Fruit fly (Drosophila melanogaster): ENCODE results near the gene spen.

Gene spen

DNA sequence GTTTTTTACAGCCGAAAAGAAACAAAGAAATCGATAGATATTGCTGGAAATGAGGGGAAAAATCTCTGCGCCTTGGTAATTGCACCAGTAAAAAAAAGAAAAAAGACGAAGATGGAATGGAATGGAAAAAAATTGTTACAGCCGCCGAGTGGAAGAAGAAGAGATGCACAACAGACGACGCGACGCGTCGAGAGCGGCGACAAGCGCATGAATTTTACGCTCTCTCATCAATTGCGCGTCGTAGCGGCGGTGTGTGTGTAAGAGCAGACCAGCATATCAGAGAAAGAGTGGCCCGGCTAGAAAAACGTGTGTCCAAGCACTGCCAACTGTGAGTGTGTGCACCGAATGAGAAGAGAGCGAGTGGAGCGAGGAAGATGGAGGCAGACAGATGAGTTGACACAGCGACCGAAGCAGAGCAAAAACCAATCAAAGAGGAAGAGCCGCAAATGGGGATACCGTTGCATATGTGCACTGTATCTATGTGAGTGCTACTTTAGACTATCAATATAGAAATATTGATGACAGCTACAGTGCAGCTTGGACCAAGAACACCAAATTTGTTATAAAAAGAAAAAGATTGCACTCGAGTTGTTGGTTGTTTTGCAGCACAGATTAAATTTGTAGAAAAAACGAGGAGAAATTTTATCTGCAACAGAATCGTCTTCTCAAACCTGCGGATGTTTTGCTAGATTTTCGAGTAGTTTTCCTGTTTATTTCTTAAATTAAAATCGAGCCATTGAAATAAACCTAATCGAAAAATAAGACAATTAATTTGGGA, 90.4 kb downstream of the spen start:
- peak; percentile 25 for TF ChIP-seq psq (optimal IDR thresholded peaks at IDR 0.05)
- TF ChIP-seq h (optimal IDR thresholded peaks at IDR 0.05) = no peak

DNA sequence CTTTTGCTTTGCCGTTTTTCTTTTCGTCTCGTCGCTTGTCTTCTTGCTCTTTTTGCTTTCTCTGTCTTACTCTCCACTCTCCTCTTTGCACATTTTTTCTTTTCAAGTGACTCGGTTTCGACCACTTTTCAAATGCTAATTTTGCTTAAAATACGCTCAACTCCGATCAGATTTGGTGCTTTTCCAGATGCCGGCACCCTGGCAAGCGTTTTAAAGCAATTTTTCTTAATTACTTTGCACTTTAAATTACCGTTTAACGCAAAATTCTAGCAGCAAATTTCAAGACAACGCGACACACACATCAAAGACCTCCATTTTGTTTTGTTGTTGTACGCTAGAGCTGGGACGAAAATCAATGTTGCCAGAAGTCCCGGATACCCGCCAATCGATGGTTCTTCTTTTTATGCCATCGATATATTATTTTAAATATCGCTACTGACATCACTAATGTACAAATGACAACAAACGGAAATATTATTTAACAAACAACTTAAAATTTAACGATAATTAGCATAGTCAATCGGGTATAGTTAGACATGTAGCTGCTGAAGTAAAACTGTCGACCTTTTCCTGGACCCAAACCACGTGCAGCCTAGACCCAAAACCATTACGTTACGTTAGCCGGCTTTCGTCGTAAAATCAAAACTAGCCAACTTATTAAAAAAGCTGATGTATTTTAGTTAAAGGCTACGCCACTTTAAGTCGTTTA, 91.8 kb downstream of the spen start, which contains the start of gene kis:
Gene kis, minus strand, starts transcription at position 317 of the 709 bp plus-strand sequence.
- TF ChIP-seq h (optimal IDR thresholded peaks at IDR 0.05) (no peak), Sin3A (optimal IDR thresholded peaks at IDR 0.05) (no peak), Myc (optimal IDR thresholded peaks at IDR 0.05) (no peak), ttk (optimal IDR thresholded peaks at IDR 0.05) (no peak), psq (optimal IDR thresholded peaks at IDR 0.05) (no peak), insv (optimal IDR thresholded peaks at IDR 0.05) (no peak)

DNA sequence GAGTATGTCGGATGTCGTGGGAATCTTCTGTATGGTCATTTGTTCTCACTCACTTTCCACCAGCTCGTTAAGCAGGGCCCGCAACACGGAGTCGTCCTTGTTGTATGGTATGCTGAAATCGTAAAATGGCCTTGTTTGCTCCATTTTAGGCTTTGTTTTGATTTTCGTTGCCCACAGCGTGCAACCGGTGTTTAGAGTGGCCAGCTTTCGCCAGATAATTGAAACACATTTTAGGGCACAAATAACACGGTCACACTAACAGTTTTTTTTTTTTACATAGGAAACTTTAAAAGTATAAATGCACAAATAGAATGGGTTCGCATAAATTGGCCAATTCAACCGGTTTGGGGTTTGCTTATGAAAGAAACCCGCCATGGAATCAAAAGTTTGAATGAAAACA, 93.3 kb downstream of the spen start, which contains the start of gene Rpp30:
Gene Rpp30, minus strand, starts transcription at position 200 of the 400 bp plus-strand sequence.
- TF ChIP-seq Sin3A (optimal IDR thresholded peaks at IDR 0.05) (no peak), insv (optimal IDR thresholded peaks at IDR 0.05) (no peak), ttk (optimal IDR thresholded peaks at IDR 0.05) (no peak)
